Fruit fly (Drosophila melanogaster) whole organism, prepupa: ENCODE measurements around the gene pad.
A peak's percentile ranks its signal among the peaks of the same experiment; 100 is the strongest.

Source experiments
- Blimp-1 ChIP-seq: fragments of 200-800 bp; sonication (Bioruptor generic); optimal IDR thresholded peaks from 3 replicates; lab custom pipeline; 2017; ENCODE audit warnings: missing biosample characterization, missing genetic modification characterization, mild to moderate bottlenecking, moderate library complexity, missing genetic modification reagents
- CG10631 ChIP-seq: fragments of 200-800 bp; sonication (Bioruptor generic); optimal IDR thresholded peaks from 2 replicates; lab custom pipeline; 2016; ENCODE audit warnings: missing biosample characterization, missing genetic modification characterization
- CG10669 ChIP-seq: fragments of 200-800 bp; sonication (Bioruptor generic); optimal IDR thresholded peaks from 3 replicates; lab custom pipeline; 2018; ENCODE audit warnings: missing biosample characterization, mild to moderate bottlenecking, missing genetic modification characterization, moderate library complexity
- CG11762 ChIP-seq: fragments of 200-800 bp; sonication (Bioruptor generic); optimal IDR thresholded peaks from 3 replicates; lab custom pipeline; 2016; ENCODE audit warnings: missing biosample characterization, missing genetic modification characterization; ENCODE audit not compliant: insufficient read depth
- CG11902 ChIP-seq: fragments of 200-800 bp; sonication (Bioruptor generic); optimal IDR thresholded peaks from 3 replicates; lab custom pipeline; 2016; ENCODE audit warnings: missing biosample characterization, missing genetic modification characterization
- CG15336 ChIP-seq: fragments of 200-800 bp; sonication (Bioruptor generic); IDR thresholded peaks from 2 replicates; pipeline ENCODE4 v1.3.6; 2022; ENCODE audit warnings: missing biosample characterization, missing genetic modification characterization
- CG1621 ChIP-seq: fragments of 200-800 bp; sonication (Bioruptor generic); optimal IDR thresholded peaks from 3 replicates; lab custom pipeline; 2018; ENCODE audit warnings: missing biosample characterization, mild to moderate bottlenecking, missing genetic modification characterization
- CG16779 ChIP-seq: fragments of 200-800 bp; sonication (Bioruptor generic); optimal IDR thresholded peaks from 3 replicates; lab custom pipeline; 2017; ENCODE audit warnings: missing biosample characterization, mild to moderate bottlenecking, missing genetic modification characterization
- CG31627 ChIP-seq: fragments of 200-800 bp; sonication (Bioruptor generic); optimal IDR thresholded peaks from 3 replicates; lab custom pipeline; 2016; ENCODE audit warnings: missing biosample characterization, missing genetic modification characterization
- CG32006 ChIP-seq: fragments of 200-800 bp; sonication (Bioruptor generic); optimal IDR thresholded peaks from 3 replicates; lab custom pipeline; 2017; ENCODE audit warnings: missing biosample characterization, mild to moderate bottlenecking, missing genetic modification characterization
- CG34406 ChIP-seq: fragments of 200-800 bp; sonication (Bioruptor generic); optimal IDR thresholded peaks from 3 replicates; lab custom pipeline; 2016; ENCODE audit warnings: missing biosample characterization, missing genetic modification characterization
- CG4318 ChIP-seq: fragments of 200-800 bp; sonication (Bioruptor generic); optimal IDR thresholded peaks from 3 replicates; lab custom pipeline; 2017; ENCODE audit warnings: missing biosample characterization, mild to moderate bottlenecking, missing genetic modification characterization
- CG6163 ChIP-seq: fragments of 200-800 bp; sonication (Bioruptor generic); IDR thresholded peaks from 3 replicates; pipeline ENCODE4 v1.3.6; 2022; ENCODE audit warnings: missing biosample characterization, missing genetic modification characterization
- CG6276 ChIP-seq: fragments of 200-800 bp; sonication (Bioruptor generic); optimal IDR thresholded peaks from 2 replicates; lab custom pipeline; 2017; ENCODE audit warnings: missing biosample characterization, mild to moderate bottlenecking, missing genetic modification characterization
- CG6792 ChIP-seq: fragments of 200-800 bp; sonication (Bioruptor generic); optimal IDR thresholded peaks from 3 replicates; lab custom pipeline; 2016; ENCODE audit warnings: missing biosample characterization, missing genetic modification characterization
- CG6854 ChIP-seq: fragments of 200-800 bp; sonication (Bioruptor generic); optimal IDR thresholded peaks from 2 replicates; lab custom pipeline; 2017; ENCODE audit warnings: missing biosample characterization, mild to moderate bottlenecking, missing genetic modification characterization
- CG7368 ChIP-seq: fragments of 200-800 bp; sonication (Bioruptor generic); optimal IDR thresholded peaks from 3 replicates; lab custom pipeline; 2016; ENCODE audit warnings: missing biosample characterization, missing genetic modification characterization
- CG8119 ChIP-seq: fragments of 200-800 bp; sonication (Bioruptor generic); IDR thresholded peaks from 3 replicates; pipeline ENCODE4 v1.3.6; 2022; ENCODE audit warnings: missing biosample characterization, missing genetic modification characterization
- CG8319 ChIP-seq: fragments of 200-800 bp; sonication (Bioruptor generic); optimal IDR thresholded peaks from 3 replicates; lab custom pipeline; 2016; ENCODE audit warnings: missing biosample characterization, missing genetic modification characterization
- CG9139 ChIP-seq: fragments of 200-800 bp; sonication (Bioruptor generic); optimal IDR thresholded peaks from 3 replicates; lab custom pipeline; 2017; ENCODE audit warnings: missing biosample characterization, mild to moderate bottlenecking, missing genetic modification characterization
- Eip75B ChIP-seq: fragments of 200-800 bp; sonication (Bioruptor generic); optimal IDR thresholded peaks from 3 replicates; lab custom pipeline; 2016; ENCODE audit warnings: missing biosample characterization, missing genetic modification characterization
- Eip78C ChIP-seq: fragments of 200-800 bp; sonication (Bioruptor generic); peaks from one replicate; lab custom pipeline; 2016; ENCODE audit warnings: missing biosample characterization, missing genetic modification characterization
- Eip93F ChIP-seq: fragments of 200-800 bp; sonication (Bioruptor generic); optimal IDR thresholded peaks from 2 replicates; lab custom pipeline; 2016; ENCODE audit warnings: missing biosample characterization, mild to moderate bottlenecking, missing genetic modification characterization
- Gug ChIP-seq: fragments of 200-800 bp; sonication (Bioruptor generic); IDR thresholded peaks from 2 replicates; pipeline ENCODE4 v1.3.6; 2022; ENCODE audit warnings: missing biosample characterization, missing genetic modification characterization
- Hr38 ChIP-seq: sonication (Bioruptor generic); optimal IDR thresholded peaks from 2 replicates; lab custom pipeline; 2016; ENCODE audit warnings: missing biosample characterization, missing genetic modification characterization
- Hr39 ChIP-seq: fragments of 200-800 bp; sonication (Bioruptor generic); optimal IDR thresholded peaks from 2 replicates; lab custom pipeline; 2016; ENCODE audit warnings: missing biosample characterization, missing genetic modification characterization
- Hr4 ChIP-seq: fragments of 200-800 bp; sonication (Bioruptor generic); optimal IDR thresholded peaks from 3 replicates; lab custom pipeline; 2016; ENCODE audit warnings: missing biosample characterization, missing genetic modification characterization
- Lpt ChIP-seq: fragments of 200-800 bp; sonication (Bioruptor generic); optimal IDR thresholded peaks from 3 replicates; lab custom pipeline; 2016; ENCODE audit warnings: missing biosample characterization, missing genetic modification characterization
- OdsH ChIP-seq: fragments of 200-800 bp; sonication (Bioruptor generic); optimal IDR thresholded peaks from 3 replicates; lab custom pipeline; 2016; ENCODE audit warnings: missing biosample characterization, missing genetic modification characterization
- Smox ChIP-seq: fragments of 200-800 bp; sonication (Bioruptor generic); optimal IDR thresholded peaks from 3 replicates; lab custom pipeline; 2016; ENCODE audit warnings: missing biosample characterization, missing genetic modification characterization
- Sox14 ChIP-seq: fragments of 200-800 bp; sonication (Bioruptor generic); optimal IDR thresholded peaks from 3 replicates; lab custom pipeline; 2016; ENCODE audit warnings: missing biosample characterization, missing genetic modification characterization
- achi ChIP-seq: fragments of 200-800 bp; sonication (Bioruptor generic); optimal IDR thresholded peaks from 3 replicates; lab custom pipeline; 2016; ENCODE audit warnings: missing biosample characterization, missing genetic modification characterization
- acj6 ChIP-seq: fragments of 200-800 bp; sonication (Bioruptor generic); optimal IDR thresholded peaks from 3 replicates; lab custom pipeline; 2016; ENCODE audit warnings: missing biosample characterization, missing genetic modification characterization
- cyc ChIP-seq: fragments of 200-800 bp; sonication (Bioruptor generic); optimal IDR thresholded peaks from 3 replicates; lab custom pipeline; 2016; ENCODE audit warnings: missing biosample characterization, missing genetic modification characterization
- dsx ChIP-seq: fragments of 200-800 bp; optimal IDR thresholded peaks from 3 replicates; lab custom pipeline; 2019; ENCODE audit warnings: missing biosample characterization, mild to moderate bottlenecking, missing genetic modification characterization, moderate library complexity; ENCODE audit not compliant: poor library complexity, severe bottlenecking
- eg ChIP-seq: fragments of 200-800 bp; sonication (Bioruptor generic); IDR thresholded peaks from 3 replicates; pipeline ENCODE4 v1.3.6; 2022; ENCODE audit warnings: missing biosample characterization, missing genetic modification characterization
- esn ChIP-seq: fragments of 200-800 bp; sonication (Bioruptor generic); optimal IDR thresholded peaks from 2 replicates; lab custom pipeline; 2016; ENCODE audit warnings: missing biosample characterization, mild to moderate bottlenecking, missing genetic modification characterization, moderate library complexity
- fd59A ChIP-seq: fragments of 200-800 bp; sonication (Bioruptor generic); optimal IDR thresholded peaks from 2 replicates; lab custom pipeline; 2017; ENCODE audit warnings: missing biosample characterization, mild to moderate bottlenecking, missing genetic modification characterization, missing genetic modification reagents
- fkh ChIP-seq: fragments of 200-800 bp; sonication (Bioruptor generic); optimal IDR thresholded peaks from 3 replicates; lab custom pipeline; 2017; ENCODE audit warnings: missing biosample characterization, mild to moderate bottlenecking, missing genetic modification characterization, moderate library complexity
- net ChIP-seq: fragments of 200-800 bp; sonication (Bioruptor generic); optimal IDR thresholded peaks from 3 replicates; lab custom pipeline; 2016; ENCODE audit warnings: missing biosample characterization, missing genetic modification characterization
- salr ChIP-seq, 2 experiments: fragments of 200-800 bp; sonication (Bioruptor generic); optimal IDR thresholded peaks; 3 replicates each; lab custom pipeline; 2016 to 2018; ENCODE audit warnings: missing biosample characterization in 2 of 2, missing genetic modification characterization in 2 of 2, mild to moderate bottlenecking in 1 of 2
- ss ChIP-seq, 2 experiments: fragments of 200-800 bp; sonication (Bioruptor generic); optimal IDR thresholded peaks; 2 replicates in 1 of 2; 3 replicates in 1 of 2; lab custom pipeline; 2017 to 2018; ENCODE audit warnings: mild to moderate bottlenecking in 2 of 2, missing biosample characterization in 2 of 2, missing genetic modification characterization in 2 of 2, moderate library complexity in 1 of 2
- svp ChIP-seq: fragments of 200-800 bp; sonication (Bioruptor generic); peaks from one replicate; lab custom pipeline; 2016; ENCODE audit warnings: missing biosample characterization, missing genetic modification characterization
- topi ChIP-seq: fragments of 200-800 bp; sonication (Bioruptor generic); optimal IDR thresholded peaks from 3 replicates; lab custom pipeline; 2016; ENCODE audit warnings: missing biosample characterization, missing genetic modification characterization

The pad gene

DNA sequence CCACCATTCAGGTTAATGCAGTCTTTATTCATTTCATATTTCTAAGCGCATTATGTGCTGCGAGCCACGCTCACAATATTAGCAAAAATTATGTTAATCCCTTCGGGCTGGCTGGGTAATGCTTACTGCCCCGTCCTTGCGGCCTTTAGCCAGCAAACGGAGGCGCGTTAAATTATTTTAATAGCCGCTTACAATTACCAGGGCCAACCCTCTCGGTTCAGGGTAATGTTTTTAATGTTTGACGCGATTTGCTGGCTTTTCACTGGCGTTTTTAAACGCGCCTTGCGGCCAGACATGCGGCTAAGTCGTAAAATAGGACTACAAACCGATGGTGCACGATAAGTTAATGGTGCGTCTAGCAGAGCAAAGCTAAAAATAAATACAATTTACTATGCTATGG lies 7.3 kb upstream of the pad start:
- TF ChIP-seq eg (GFP tag; lab: Robert Waterston, UW) (no peak), Lpt (GFP tag; lab: Kevin White, UChicago) (no peak), CG7368 (no peak), esn (no peak), CG32006 (no peak), Eip78C (GFP tag; lab: Kevin White, UChicago) (peak; percentile 10)

DNA sequence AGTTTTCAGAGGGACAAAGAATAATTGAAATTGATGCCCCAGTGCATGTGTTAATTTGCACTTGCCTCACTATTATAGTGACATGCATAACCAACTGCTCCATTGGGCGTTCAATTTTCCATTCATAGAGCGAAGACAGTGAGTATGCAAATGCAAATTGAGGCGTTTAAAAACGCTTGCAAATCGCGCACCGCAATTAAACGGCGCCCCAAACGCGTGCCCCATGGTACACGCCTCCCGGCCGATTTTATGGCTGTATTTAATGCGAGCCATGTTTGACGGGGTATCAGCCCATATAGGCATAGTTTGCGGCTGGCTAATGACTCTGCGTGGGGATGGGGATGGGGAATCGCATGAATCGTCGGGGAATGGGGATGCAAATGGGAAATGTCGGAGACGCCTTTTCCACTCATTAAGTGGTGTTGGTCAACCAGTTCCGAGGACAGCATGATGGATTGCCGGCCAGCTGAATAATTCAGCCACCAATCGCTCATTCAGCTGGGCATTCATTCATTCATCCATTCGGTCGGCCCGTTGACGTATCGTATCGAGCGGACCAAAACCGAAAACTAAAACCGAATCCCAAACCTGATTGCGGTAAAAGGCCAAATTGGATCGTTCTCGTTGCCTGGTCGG lies 6.6 kb upstream of the pad start:
- TF ChIP-seq CG31627 (GFP tag; lab: Kevin White, UChicago), result no peak
- TF ChIP-seq CG6276 (GFP tag; lab: Kevin White, UChicago), result peak; percentile 43
- no peak for TF ChIP-seq fd59A (GFP tag; lab: Kevin White, UChicago)
- no peak for TF ChIP-seq CG16779 (tag; lab: Kevin White, UChicago)
- no peak for TF ChIP-seq Eip93F
- TF ChIP-seq Gug (GFP tag; lab: Robert Waterston, UW), result peak; percentile 10; the same call in 1 of the 2 replicates
- no peak for TF ChIP-seq CG34406 (GFP tag; lab: Kevin White, UChicago)
- peak in 1 of 2 experiments; percentile 28 for TF ChIP-seq ss (GFP tag; optimal IDR thresholded peaks at IDR 0.05; lab: Kevin White, UChicago)
- peak; percentile 22 for TF ChIP-seq Eip78C (GFP tag; lab: Kevin White, UChicago)
- TF ChIP-seq CG6163 (GFP tag; lab: Robert Waterston, UW), result 0 out of 3 replicates have a peak, but pooled peaks have one; percentile 10
- TF ChIP-seq eg (GFP tag; lab: Robert Waterston, UW), result 0 out of 3 replicates have a peak, but pooled peaks have one; percentile 20
- TF ChIP-seq topi (GFP tag; lab: Kevin White, UChicago), result no peak
- TF ChIP-seq cyc, result no peak
- no peak for TF ChIP-seq CG6854 (GFP tag; lab: Kevin White, UChicago)
- TF ChIP-seq, all 60 proteins: peak for 6

DNA sequence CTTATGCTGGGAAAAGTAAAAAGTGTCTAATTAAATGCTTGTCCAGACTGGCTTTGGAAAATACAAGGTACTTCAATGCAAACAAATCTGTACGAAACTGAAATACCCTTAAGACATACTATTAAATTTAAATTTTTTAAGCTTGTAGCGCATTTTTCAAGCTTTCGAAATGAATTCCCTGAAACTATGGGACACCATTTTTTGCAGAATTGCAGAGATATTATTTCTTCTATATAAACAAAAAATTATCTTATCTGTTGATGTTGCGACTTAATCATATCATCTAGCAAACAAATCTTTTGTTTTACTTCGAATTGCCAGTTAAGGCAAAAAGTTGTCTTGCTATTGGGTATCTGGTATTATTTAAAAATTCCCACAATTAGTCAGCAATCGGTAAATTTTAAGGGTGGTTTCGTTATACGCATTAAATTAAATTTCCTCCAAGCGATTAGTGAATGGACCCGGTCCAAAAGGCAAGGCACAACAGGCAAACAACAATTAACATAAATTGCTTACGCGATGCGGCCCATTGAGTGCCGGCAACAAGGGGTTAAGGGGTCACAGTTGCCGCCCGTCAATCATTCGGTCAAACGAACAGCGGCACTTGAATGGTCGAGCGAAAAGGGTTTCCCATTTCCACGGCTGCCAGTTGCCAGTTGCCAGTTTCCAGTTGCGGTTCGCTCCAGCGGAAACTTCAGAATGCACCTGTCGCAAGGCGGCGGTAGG lies 5.6 kb upstream of the pad start:
- TF ChIP-seq Smox (GFP tag; lab: Kevin White, UChicago) (peak; percentile 57), acj6 (GFP tag; lab: Kevin White, UChicago) (peak; percentile 15), achi (GFP tag; lab: Kevin White, UChicago) (peak; percentile 17), CG8319 (GFP tag; lab: Kevin White, UChicago) (no peak), Sox14 (GFP tag; lab: Kevin White, UChicago) (peak; percentile 38), CG10631 (GFP tag; lab: Kevin White, UChicago) (peak; percentile 38), CG4318 (GFP tag; lab: Kevin White, UChicago) (peak; percentile 70), Lpt (GFP tag; lab: Kevin White, UChicago) (peak; percentile 10), OdsH (GFP tag; lab: Kevin White, UChicago) (peak; percentile 64), Hr39 (peak; percentile 56), CG6854 (GFP tag; lab: Kevin White, UChicago) (no peak), CG6792 (peak; percentile 31), Blimp-1 (GFP tag; lab: Kevin White, UChicago) (no peak), svp (peak; percentile 80), CG15336 (GFP tag; lab: Robert Waterston, UW) (peak; percentile 51; the same call in 1 of the 2 replicates), CG1621 (tag; lab: Kevin White, UChicago) (no peak), CG9139 (GFP tag; lab: Kevin White, UChicago) (no peak), fkh (GFP tag; lab: Kevin White, UChicago) (peak; percentile 22), CG11902 (GFP tag; lab: Kevin White, UChicago) (no peak), salr (GFP tag; optimal IDR thresholded peaks at IDR 0.05; lab: Kevin White, UChicago) (peak in 1 of 2 experiments; percentile 60), CG8119 (GFP tag; lab: Robert Waterston, UW) (peak; percentile 55; the same call in 2 of the 3 replicates), net (GFP tag; lab: Kevin White, UChicago) (peak; percentile 45), CG11762 (GFP tag; lab: Kevin White, UChicago) (peak; percentile 27), topi (GFP tag; lab: Kevin White, UChicago) (peak; percentile 56), dsx (no peak), CG34406 (GFP tag; lab: Kevin White, UChicago) (peak; percentile 28), esn (peak; percentile 66), Eip75B (peak; percentile 28), eg (GFP tag; lab: Robert Waterston, UW) (0 out of 3 replicates have a peak, but pooled peaks have one; percentile 43), CG7368 (no peak), CG10669 (GFP tag; lab: Kevin White, UChicago) (peak; percentile 4), Hr4 (GFP tag; lab: Kevin White, UChicago) (peak; percentile 83), Hr38 (GFP tag; lab: Kevin White, UChicago) (no peak)
